Comparison of ENCODE assay signal across 1 fruit fly cellular context in the genomic region with DNA sequence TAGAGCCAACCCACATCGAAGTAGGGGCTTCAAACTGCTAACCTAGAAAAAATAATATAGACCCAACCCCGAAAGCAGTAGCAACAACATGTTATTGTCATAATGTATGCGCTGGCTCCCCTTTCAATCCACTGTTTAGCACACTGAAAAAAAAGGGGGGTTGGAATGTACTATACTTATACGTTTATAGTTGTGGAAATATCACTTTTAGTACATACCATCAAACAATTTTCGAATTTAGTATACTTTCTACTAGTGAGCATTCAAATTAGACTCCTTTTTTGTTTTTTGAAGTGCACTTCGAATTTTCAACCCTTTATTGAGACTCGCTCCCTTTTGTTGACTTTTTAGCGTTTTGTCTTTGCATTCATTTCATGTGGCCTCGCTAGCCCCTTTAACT.
TF ChIP-seq lines count a peak whose summit lies in the region.

No protein-coding gene starts in this region.

TF ChIP-seq in whole organism, embryonic, 481 proteins besides CTCF, POLR2A, EP300 and RAD21 (continued from another document):
- TF ChIP-seq unpg (GFP tag; optimal IDR thresholded peaks at IDR 0.05; lab: Kevin White, UChicago) = peak; percentile 13
- no peak for TF ChIP-seq CG9215 (GFP tag; IDR thresholded peaks at IDR 0.05; lab: Robert Waterston, UW)
- TF ChIP-seq gem (tag; optimal IDR thresholded peaks at IDR 0.05; lab: Kevin White, UChicago) = peak; percentile 41
- peak; percentile 54 for TF ChIP-seq dysf (GFP tag; IDR thresholded peaks at IDR 0.05; lab: Robert Waterston, UW)
- TF ChIP-seq croc (GFP tag; conservative IDR thresholded peaks at IDR 0.05; lab: Robert Waterston, UW) = peak; percentile 33; the same call in 2 of the 3 replicates
- peak; percentile 22 for TF ChIP-seq Meics (GFP tag; optimal IDR thresholded peaks at IDR 0.05; lab: Kevin White, UChicago)
- no peak for TF ChIP-seq CG12219 (GFP tag; optimal IDR thresholded peaks at IDR 0.05; lab: Kevin White, UChicago)
- no peak for TF ChIP-seq Abd-B (GFP tag; optimal IDR thresholded peaks at IDR 0.05; lab: Kevin White, UChicago)
- no peak for TF ChIP-seq CG33557 (GFP tag; optimal IDR thresholded peaks at IDR 0.05; lab: Kevin White, UChicago)
- TF ChIP-seq CG2712 (tag; optimal IDR thresholded peaks at IDR 0.05; lab: Kevin White, UChicago) = peak; percentile 25
- TF ChIP-seq CG10654 (GFP tag; optimal IDR thresholded peaks at IDR 0.05; lab: Kevin White, UChicago) = no peak
- no peak for TF ChIP-seq vfl (GFP tag; optimal IDR thresholded peaks at IDR 0.05; lab: Kevin White, UChicago)
- TF ChIP-seq chif (GFP tag; optimal IDR thresholded peaks at IDR 0.05; lab: Kevin White, UChicago) = peak in 1 of 2 experiments; percentile 4
- TF ChIP-seq CG13424 (tag; optimal IDR thresholded peaks at IDR 0.05; lab: Kevin White, UChicago) = peak; percentile 11
- no peak for TF ChIP-seq Max (GFP tag; optimal IDR thresholded peaks at IDR 0.05; lab: Kevin White, UChicago)
- no peak for TF ChIP-seq hb (GFP tag; IDR thresholded peaks at IDR 0.05; lab: Robert Waterston, UW; ENCODE audit: partially characterized antibody)
- TF ChIP-seq CG8359 (GFP tag; optimal IDR thresholded peaks at IDR 0.05; lab: Kevin White, UChicago; ENCODE audit: borderline replicate concordance) = no peak
- TF ChIP-seq Hr51 (GFP tag; optimal IDR thresholded peaks at IDR 0.05; lab: Kevin White, UChicago) = peak in 1 of 2 experiments; percentile 27
- TF ChIP-seq Fer1 (GFP tag; optimal IDR thresholded peaks at IDR 0.05; lab: Kevin White, UChicago) = peak; percentile 33
- no peak for TF ChIP-seq Bteb2 (GFP tag; optimal IDR thresholded peaks at IDR 0.05; lab: Kevin White, UChicago)
- TF ChIP-seq tgo (GFP tag; IDR thresholded peaks at IDR 0.05; lab: Robert Waterston, UW) = peak; percentile 19; the same call in 2 of the 3 replicates
- peak; percentile 47 for TF ChIP-seq HLH3B (GFP tag; IDR thresholded peaks at IDR 0.05; lab: Robert Waterston, UW)
- TF ChIP-seq CG31441 (GFP tag; IDR thresholded peaks at IDR 0.05; lab: Robert Waterston, UW) = peak; percentile 36; the same call in 1 of the 2 replicates
- no peak for TF ChIP-seq CG1832 (GFP tag; optimal IDR thresholded peaks at IDR 0.05; lab: Kevin White, UChicago)
- TF ChIP-seq grn (GFP tag; optimal IDR thresholded peaks at IDR 0.05; lab: Kevin White, UChicago) = no peak
- 0 out of 2 replicates have a peak, but pooled peaks have one; percentile 20 for TF ChIP-seq CG14667 (GFP tag; IDR thresholded peaks at IDR 0.05; lab: Robert Waterston, UW)
- TF ChIP-seq bsh (GFP tag; optimal IDR thresholded peaks at IDR 0.05; lab: Kevin White, UChicago) = peak in 1 of 2 experiments; percentile 36
- TF ChIP-seq emc (GFP tag; optimal IDR thresholded peaks at IDR 0.05; lab: Kevin White, UChicago) = no peak
- TF ChIP-seq cwo (GFP tag; optimal IDR thresholded peaks at IDR 0.05; lab: Kevin White, UChicago) = peak; percentile 20
- TF ChIP-seq CG3995 (GFP tag; optimal IDR thresholded peaks at IDR 0.05; lab: Kevin White, UChicago) = no peak
- TF ChIP-seq Blimp-1 (GFP tag; optimal IDR thresholded peaks at IDR 0.05; lab: Kevin White, UChicago) = peak; percentile 34
- no peak for TF ChIP-seq CG11085 (GFP tag; IDR thresholded peaks at IDR 0.05; lab: Robert Waterston, UW)
- peak; percentile 24 for TF ChIP-seq CG15269 (tag; optimal IDR thresholded peaks at IDR 0.05; lab: Kevin White, UChicago)
- TF ChIP-seq btn (GFP tag; optimal IDR thresholded peaks at IDR 0.05; lab: Kevin White, UChicago) = no peak
- TF ChIP-seq CG15073 (GFP tag; optimal IDR thresholded peaks at IDR 0.05; lab: Kevin White, UChicago) = no peak
- 0 out of 2 replicates have a peak, but pooled peaks have one; percentile 31 for TF ChIP-seq CG17328 (GFP tag; IDR thresholded peaks at IDR 0.05; lab: Robert Waterston, UW)
